Fruit fly (Drosophila melanogaster): ENCODE results near the gene Cyfip.

DNA sequence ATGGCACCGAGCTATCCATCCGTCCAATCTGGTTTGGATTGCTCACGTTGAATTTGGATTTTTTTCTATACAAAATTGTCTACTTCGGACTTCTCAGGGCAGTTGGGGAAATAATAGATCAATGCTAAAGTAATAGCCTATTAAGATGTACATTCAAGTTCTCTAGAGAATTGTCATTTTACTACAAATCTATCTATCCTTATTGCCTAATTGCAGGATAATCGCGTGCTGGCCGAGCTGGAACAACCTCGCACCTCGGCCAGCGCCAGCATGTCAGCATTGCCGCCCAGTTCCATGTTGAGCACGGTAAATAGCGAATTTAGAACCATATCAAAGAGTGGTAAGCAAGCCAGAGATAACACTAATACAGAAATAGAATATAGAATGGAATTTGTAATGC, 49.8 kb downstream of the Cyfip start, which contains the start of gene h-cup:
- TF ChIP-seq CG16779 (tag; optimal IDR thresholded peaks at IDR 0.05) = no peak
- TF ChIP-seq Ets21C (GFP tag; optimal IDR thresholded peaks at IDR 0.05) = no peak
- no peak for TF ChIP-seq CG8632 (GFP tag; optimal IDR thresholded peaks at IDR 0.05)
- TF ChIP-seq Sox14 (GFP tag; optimal IDR thresholded peaks at IDR 0.05) = no peak
- no peak for TF ChIP-seq CG1621 (tag; optimal IDR thresholded peaks at IDR 0.05)
- TF ChIP-seq CG3919 (GFP tag; optimal IDR thresholded peaks at IDR 0.05) = no peak
- TF ChIP-seq CG4318 (GFP tag; optimal IDR thresholded peaks at IDR 0.05) = no peak
- no peak for TF ChIP-seq CG11902 (GFP tag; optimal IDR thresholded peaks at IDR 0.05)
- no peak for TF ChIP-seq OdsH (GFP tag; optimal IDR thresholded peaks at IDR 0.05)
- TF ChIP-seq esn (GFP tag; optimal IDR thresholded peaks at IDR 0.05) = no peak
